Worm (Caenorhabditis elegans): ENCODE results near the gene spe-17.

The spe-17 gene

ce11 chrIV:12034776-12035175 lies 21.6 kb downstream of the spe-17 start:
- TF ChIP-seq ama-1 (optimal IDR thresholded peaks at IDR 0.05), result peak; percentile 26
- peak; percentile 13 for TF ChIP-seq nhr-129 (tag; optimal IDR thresholded peaks at IDR 0.05)
- no peak for TF ChIP-seq blmp-1 (tag; optimal IDR thresholded peaks at IDR 0.05; ENCODE audit: insufficient read depth)
- TF ChIP-seq mbf-1 (tag; optimal IDR thresholded peaks at IDR 0.05), result no peak

ce11 chrIV:12035422-12035821 lies 22.2 kb downstream of the spe-17 start:
- no peak for TF ChIP-seq nhr-129 (tag; optimal IDR thresholded peaks at IDR 0.05)
- no peak for TF ChIP-seq zag-1 (tag; optimal IDR thresholded peaks at IDR 0.05)
- TF ChIP-seq elt-3 (tag; optimal IDR thresholded peaks at IDR 0.05), result no peak
- TF ChIP-seq sem-4 (tag; optimal IDR thresholded peaks at IDR 0.05), result no peak
- no peak for TF ChIP-seq ZK546.5 (tag; optimal IDR thresholded peaks at IDR 0.05)

ce11 chrIV:12036924-12037323 lies 23.7 kb downstream of the spe-17 start:
- TF ChIP-seq sma-3 (GFP tag; optimal IDR thresholded peaks at IDR 0.05) (peak; percentile 47), fos-1 (tag; optimal IDR thresholded peaks at IDR 0.05) (no peak), peb-1 (tag; optimal IDR thresholded peaks at IDR 0.05) (no peak), nhr-129 (tag; optimal IDR thresholded peaks at IDR 0.05) (peak; percentile 6), ama-1 (optimal IDR thresholded peaks at IDR 0.05) (peak; percentile 51), nhr-6 (tag; optimal IDR thresholded peaks at IDR 0.05) (peak; percentile 1), ztf-4 (tag; optimal IDR thresholded peaks at IDR 0.05) (peak; percentile 61), nhr-21 (tag; optimal IDR thresholded peaks at IDR 0.05) (no peak), ztf-11 (tag; optimal IDR thresholded peaks at IDR 0.05) (no peak), lin-13 (GFP tag; optimal IDR thresholded peaks at IDR 0.05) (peak; percentile 11), unc-55 (GFP tag; optimal IDR thresholded peaks at IDR 0.05) (no peak), F13H6.1 (tag; optimal IDR thresholded peaks at IDR 0.05) (no peak), Y55F3AM.14 (GFP tag; optimal IDR thresholded peaks at IDR 0.05) (no peak), lsy-2 (tag; optimal IDR thresholded peaks at IDR 0.05) (peak in 1 of 2 experiments; percentile 63), sem-4 (tag; optimal IDR thresholded peaks at IDR 0.05) (peak; percentile 64), zag-1 (tag; optimal IDR thresholded peaks at IDR 0.05) (no peak), nhr-25 (tag; optimal IDR thresholded peaks at IDR 0.05) (peak; percentile 48), ztf-1 (GFP tag; conservative IDR thresholded peaks at IDR 0.05) (no peak)

ce11 chrIV:12040431-12040830 lies 27.2 kb downstream of the spe-17 start:
- TF ChIP-seq sma-9 (GFP tag; optimal IDR thresholded peaks at IDR 0.05) (peak; percentile 23), sma-9 (tag; optimal IDR thresholded peaks at IDR 0.05) (no peak), nhr-6 (tag; optimal IDR thresholded peaks at IDR 0.05) (no peak), fos-1 (tag; optimal IDR thresholded peaks at IDR 0.05) (peak; percentile 60), lin-11 (tag; optimal IDR thresholded peaks at IDR 0.05) (no peak), nhr-129 (tag; optimal IDR thresholded peaks at IDR 0.05) (peak; percentile 35), sem-4 (tag; optimal IDR thresholded peaks at IDR 0.05) (no peak), gmeb-1 (tag; optimal IDR thresholded peaks at IDR 0.05) (no peak), Y55F3AM.14 (GFP tag; optimal IDR thresholded peaks at IDR 0.05) (no peak)

ce11 chrIV:12043054-12043453 lies 29.8 kb downstream of the spe-17 start:
- no peak for TF ChIP-seq ceh-82 (tag; optimal IDR thresholded peaks at IDR 0.05)
- TF ChIP-seq R02D3.7 (tag; optimal IDR thresholded peaks at IDR 0.05), result no peak
- no peak for TF ChIP-seq skn-1 (tag; optimal IDR thresholded peaks at IDR 0.05)
- peak; percentile 36 for TF ChIP-seq crh-2 (tag; optimal IDR thresholded peaks at IDR 0.05)
- TF ChIP-seq fos-1 (tag; optimal IDR thresholded peaks at IDR 0.05), result peak; percentile 16
- no peak for TF ChIP-seq snpc-4 (tag; optimal IDR thresholded peaks at IDR 0.05)
- TF ChIP-seq nhr-21 (tag; optimal IDR thresholded peaks at IDR 0.05), result no peak
- peak; percentile 51 for TF ChIP-seq sma-9 (GFP tag; optimal IDR thresholded peaks at IDR 0.05)
- TF ChIP-seq sma-9 (tag; optimal IDR thresholded peaks at IDR 0.05), result no peak
- TF ChIP-seq nhr-129 (tag; optimal IDR thresholded peaks at IDR 0.05), result peak; percentile 61
- TF ChIP-seq lin-13 (GFP tag; optimal IDR thresholded peaks at IDR 0.05), result no peak
- TF ChIP-seq ZK546.5 (tag; optimal IDR thresholded peaks at IDR 0.05), result no peak
- no peak for TF ChIP-seq ztf-4 (tag; optimal IDR thresholded peaks at IDR 0.05)

Measured in whole organism, L2 larva.